Fruit fly (Drosophila melanogaster): ENCODE data around the gene Meltrin.
A peak's percentile ranks its signal among the peaks of the same experiment; 100 is the strongest.

The Meltrin gene

dm6 chr3R:14721942-14722939, 25.1 kb upstream of the Meltrin start (continued):
- no peak for TF ChIP-seq wek (GFP tag; optimal IDR thresholded peaks at IDR 0.05)
- peak; percentile 7 for TF ChIP-seq ERR (GFP tag; optimal IDR thresholded peaks at IDR 0.05)
- TF ChIP-seq bcd (GFP tag; optimal IDR thresholded peaks at IDR 0.05): peak; percentile 71
- no peak for TF ChIP-seq CG6765 (GFP tag; optimal IDR thresholded peaks at IDR 0.05)
- no peak for TF ChIP-seq Doc2 (GFP tag; IDR thresholded peaks at IDR 0.05)
- TF ChIP-seq CG8281 (tag; optimal IDR thresholded peaks at IDR 0.05): peak; percentile 44
- peak; percentile 52 for TF ChIP-seq gsb-n (tag; optimal IDR thresholded peaks at IDR 0.05)
- peak; percentile 70 for TF ChIP-seq grau (tag; optimal IDR thresholded peaks at IDR 0.05)
- peak; percentile 36 for TF ChIP-seq cg (GFP tag; optimal IDR thresholded peaks at IDR 0.05)
- peak; percentile 71 for TF ChIP-seq CG17361 (GFP tag; IDR thresholded peaks at IDR 0.05)
- TF ChIP-seq corto (GFP tag; optimal IDR thresholded peaks at IDR 0.05): no peak
- TF ChIP-seq HmgZ (tag; optimal IDR thresholded peaks at IDR 0.05): peak; percentile 54
- peak; percentile 73; the same call in 1 of the 2 replicates for TF ChIP-seq Atf6 (GFP tag; IDR thresholded peaks at IDR 0.05)
- TF ChIP-seq CG31365 (tag; optimal IDR thresholded peaks at IDR 0.05): no peak
- peak; percentile 55 for TF ChIP-seq CG11723 (GFP tag; optimal IDR thresholded peaks at IDR 0.05)
- no peak for TF ChIP-seq CG43689 (GFP tag; IDR thresholded peaks at IDR 0.05)
- TF ChIP-seq CG15011 (GFP tag; optimal IDR thresholded peaks at IDR 0.05): peak; percentile 38
- TF ChIP-seq Adf1 (GFP tag; IDR thresholded peaks at IDR 0.05): no peak; the same call in 1 of the 2 replicates
- TF ChIP-seq seq (GFP tag; IDR thresholded peaks at IDR 0.05): peak; percentile 76
- peak; percentile 50; the same call in 1 of the 2 replicates for TF ChIP-seq ara (GFP tag; IDR thresholded peaks at IDR 0.05)
- TF ChIP-seq exex (tag; optimal IDR thresholded peaks at IDR 0.05): no peak
- peak; percentile 71 for TF ChIP-seq CG9727 (GFP tag; optimal IDR thresholded peaks at IDR 0.05)
- no peak for TF ChIP-seq amos (GFP tag; IDR thresholded peaks at IDR 0.05; ENCODE audit: partially characterized antibody)
- TF ChIP-seq CG3065 (GFP tag; optimal IDR thresholded peaks at IDR 0.05): peak; percentile 42
- peak; percentile 53; the same call in 1 of the 2 replicates for TF ChIP-seq CG4730 (GFP tag; IDR thresholded peaks at IDR 0.05)
- TF ChIP-seq slp2 (GFP tag; optimal IDR thresholded peaks at IDR 0.05): peak; percentile 71
- TF ChIP-seq yki (optimal IDR thresholded peaks at IDR 0.05): peak; percentile 21
- TF ChIP-seq CG1529 (GFP tag; optimal IDR thresholded peaks at IDR 0.05): peak; percentile 52
- TF ChIP-seq vvl (GFP tag; IDR thresholded peaks at IDR 0.05): peak; percentile 78
- peak; percentile 57; the same call in 2 of the 3 replicates for TF ChIP-seq Mrtf (GFP tag; IDR thresholded peaks at IDR 0.05)
- peak; percentile 36; the same call in 1 of the 2 replicates for TF ChIP-seq wor (GFP tag; IDR thresholded peaks at IDR 0.05)
- TF ChIP-seq Ada2b (GFP tag; IDR thresholded peaks at IDR 0.05): peak; percentile 69
- TF ChIP-seq CG6854 (GFP tag; optimal IDR thresholded peaks at IDR 0.05): no peak
- TF ChIP-seq CG2199 (GFP tag; IDR thresholded peaks at IDR 0.05): peak; percentile 27; the same call in 1 of the 3 replicates
- TF ChIP-seq Doc3 (GFP tag; IDR thresholded peaks at IDR 0.05; ENCODE audit: partially characterized antibody): no peak
- no peak for TF ChIP-seq Lhr (GFP tag; optimal IDR thresholded peaks at IDR 0.05)
- TF ChIP-seq ash1 (GFP tag; optimal IDR thresholded peaks at IDR 0.05): no peak
- TF ChIP-seq CG15696 (tag; optimal IDR thresholded peaks at IDR 0.05): no peak
- no peak for TF ChIP-seq luna (GFP tag; optimal IDR thresholded peaks at IDR 0.05)
- TF ChIP-seq MTF-1 (GFP tag; optimal IDR thresholded peaks at IDR 0.05; ENCODE audit: borderline replicate concordance): peak; percentile 29
- TF ChIP-seq Hsf (GFP tag; optimal IDR thresholded peaks at IDR 0.05): peak; percentile 73
- peak; percentile 29 for TF ChIP-seq CG8359 (GFP tag; optimal IDR thresholded peaks at IDR 0.05; ENCODE audit: borderline replicate concordance)
- peak; percentile 63 for TF ChIP-seq Hr3 (GFP tag; optimal IDR thresholded peaks at IDR 0.05)
- peak; percentile 35 for TF ChIP-seq CG18619 (GFP tag; optimal IDR thresholded peaks at IDR 0.05)
- peak; percentile 65; the same call in 1 of the 3 replicates for TF ChIP-seq CG11093 (GFP tag; IDR thresholded peaks at IDR 0.05)
- peak; percentile 9 for TF ChIP-seq sug (tag; optimal IDR thresholded peaks at IDR 0.05)
- no peak for TF ChIP-seq Opbp (GFP tag; IDR thresholded peaks at IDR 0.05; ENCODE audit: partially characterized antibody)
- peak; percentile 73 for TF ChIP-seq CG12391 (tag; optimal IDR thresholded peaks at IDR 0.05)

All from whole organism, embryonic.